Fruit fly (Drosophila melanogaster) whole organism, embryonic: ENCODE data around the gene CG1172.

Source experiments
- Atf3 ChIP-seq: fragments of 200-800 bp; sonication (Bioruptor generic); optimal IDR thresholded peaks from 3 replicates; lab custom pipeline; 2016; ENCODE audit warnings: missing biosample characterization, missing genetic modification characterization
- BEAF-32 ChIP-seq: fragments of 200-800 bp; sonication (Bioruptor generic); optimal IDR thresholded peaks from 3 replicates; lab custom pipeline; 2017; ENCODE audit warnings: missing biosample characterization, missing genetic modification characterization, mild to moderate bottlenecking, moderate library complexity, missing genetic modification reagents
- CG10267 ChIP-seq: fragments of 200-800 bp; sonication (Bioruptor generic); optimal IDR thresholded peaks from 2 replicates; lab custom pipeline; 2018; ENCODE audit warnings: missing biosample characterization, mild to moderate bottlenecking, missing genetic modification characterization, moderate library complexity
- CG11085 ChIP-seq: fragments of 200-800 bp; sonication (Bioruptor generic); IDR thresholded peaks from 2 replicates; pipeline ENCODE4 v1.3.6; 2022; ENCODE audit warnings: missing biosample characterization, missing genetic modification characterization
- CG11560 ChIP-seq: fragments of 200-800 bp; sonication (Bioruptor generic); IDR thresholded peaks from 3 replicates; pipeline ENCODE4 v1.3.6; 2022; ENCODE audit warnings: missing biosample characterization, missing genetic modification characterization
- CG13775 ChIP-seq: fragments of 200-800 bp; sonication (Bioruptor generic); optimal IDR thresholded peaks from 3 replicates; lab custom pipeline; 2017; ENCODE audit warnings: missing biosample characterization, mild to moderate bottlenecking, missing genetic modification characterization
- CG14050 ChIP-seq: fragments of 200-800 bp; sonication (Bioruptor generic); IDR thresholded peaks from 3 replicates; pipeline ENCODE4 v1.3.6; 2022; ENCODE audit warnings: missing biosample characterization, missing genetic modification characterization
- CG16815 ChIP-seq: fragments of 200-800 bp; sonication (Bioruptor generic); optimal IDR thresholded peaks from 3 replicates; lab custom pipeline; 2017; ENCODE audit warnings: missing biosample characterization, mild to moderate bottlenecking, missing genetic modification characterization
- CG17328 ChIP-seq: fragments of 200-800 bp; sonication (Bioruptor generic); IDR thresholded peaks from 2 replicates; pipeline ENCODE4 v1.3.6; 2022; ENCODE audit warnings: missing biosample characterization, missing genetic modification characterization
- CG17802 ChIP-seq: fragments of 200-800 bp; sonication (Bioruptor generic); optimal IDR thresholded peaks from 2 replicates; lab custom pipeline; 2018; ENCODE audit warnings: missing biosample characterization, mild to moderate bottlenecking, missing genetic modification characterization, moderate library complexity
- CG2120 ChIP-seq: fragments of 200-800 bp; sonication (Bioruptor generic); optimal IDR thresholded peaks from 3 replicates; lab custom pipeline; 2016; ENCODE audit warnings: missing biosample characterization, missing genetic modification characterization
- CG2712 ChIP-seq: fragments of 200-800 bp; optimal IDR thresholded peaks from 3 replicates; lab custom pipeline; 2019; ENCODE audit warnings: missing biosample characterization, mild to moderate bottlenecking, missing genetic modification characterization, moderate library complexity
- CG3847 ChIP-seq: fragments of 200-800 bp; sonication (Bioruptor generic); IDR thresholded peaks from 2 replicates; pipeline ENCODE4 v1.3.6; 2022; ENCODE audit warnings: missing biosample characterization, missing genetic modification characterization
- CG43689 ChIP-seq: fragments of 200-800 bp; sonication (Bioruptor generic); IDR thresholded peaks from 2 replicates; pipeline ENCODE4 v1.3.6; 2022; ENCODE audit warnings: missing biosample characterization, missing genetic modification characterization
- CG6683 ChIP-seq: fragments of 200-800 bp; sonication (Bioruptor generic); optimal IDR thresholded peaks from 2 replicates; lab custom pipeline; 2017; ENCODE audit warnings: missing biosample characterization, mild to moderate bottlenecking, missing genetic modification characterization, missing genetic modification reagents
- CG6689 ChIP-seq: fragments of 200-800 bp; sonication (Bioruptor generic); IDR thresholded peaks from 2 replicates; pipeline ENCODE4 v1.3.6; 2022; ENCODE audit warnings: missing biosample characterization, missing genetic modification characterization
- CG7928 ChIP-seq: fragments of 200-800 bp; sonication (Bioruptor generic); optimal IDR thresholded peaks from 2 replicates; lab custom pipeline; 2017; ENCODE audit warnings: missing biosample characterization, mild to moderate bottlenecking, missing genetic modification characterization
- CG7987 ChIP-seq: fragments of 200-800 bp; sonication (Bioruptor generic); optimal IDR thresholded peaks from 2 replicates; lab custom pipeline; 2018; ENCODE audit warnings: missing biosample characterization, mild to moderate bottlenecking, missing genetic modification characterization, moderate library complexity
- D19A ChIP-seq: fragments of 200-800 bp; optimal IDR thresholded peaks from 3 replicates; lab custom pipeline; 2019; ENCODE audit warnings: missing biosample characterization, mild to moderate bottlenecking, missing genetic modification characterization, moderate library complexity
- Dad ChIP-seq: fragments of 200-800 bp; sonication (Bioruptor generic); optimal IDR thresholded peaks from 3 replicates; lab custom pipeline; 2016; ENCODE audit warnings: missing biosample characterization, missing genetic modification characterization
- Doc2 ChIP-seq: fragments of 200-800 bp; sonication (Bioruptor generic); IDR thresholded peaks from 2 replicates; pipeline ENCODE4 v1.3.6; 2022; ENCODE audit warnings: missing biosample characterization, missing genetic modification characterization
- ERR ChIP-seq: fragments of 200-800 bp; sonication (Bioruptor generic); optimal IDR thresholded peaks from 2 replicates; lab custom pipeline; 2016; ENCODE audit warnings: missing biosample characterization, missing genetic modification characterization
- Gug ChIP-seq: fragments of 200-800 bp; sonication (Bioruptor generic); IDR thresholded peaks from 4 replicates; pipeline ENCODE4 v1.3.6; 2022; ENCODE audit warnings: missing biosample characterization, missing genetic modification characterization
- H15 ChIP-seq: fragments of 200-800 bp; sonication (Bioruptor generic); IDR thresholded peaks from 3 replicates; pipeline ENCODE4 v1.3.6; 2022; ENCODE audit warnings: missing biosample characterization, missing genetic modification characterization
- HHEX ChIP-seq: fragments of 200-800 bp; sonication (Bioruptor generic); optimal IDR thresholded peaks from 3 replicates; lab custom pipeline; 2017; ENCODE audit warnings: missing biosample characterization, mild to moderate bottlenecking, missing genetic modification characterization, missing genetic modification reagents
- Kr ChIP-seq: fragments of 200-800 bp; sonication (Bioruptor generic); optimal IDR thresholded peaks from 2 replicates; lab custom pipeline; 2017; ENCODE audit warnings: missing biosample characterization, mild to moderate bottlenecking, missing genetic modification characterization
- Poxn ChIP-seq: fragments of 200-800 bp; sonication (Bioruptor generic); IDR thresholded peaks from 2 replicates; pipeline ENCODE4 v1.3.6; 2022; ENCODE audit warnings: missing biosample characterization, missing genetic modification characterization
- Stat92E ChIP-seq, 3 experiments: fragments of >200 bp in 2 of 3; fragments of 200-800 bp in 1 of 3; sonication (Bioruptor generic) in 1 of 3; optimal IDR thresholded peaks; 2 replicates each; lab custom pipeline; 2017 to 2019; ENCODE audit warnings: missing biosample characterization in 3 of 3, missing genetic modification characterization in 3 of 3, mild to moderate bottlenecking in 1 of 3, moderate library complexity in 1 of 3
- Trl ChIP-seq, 3 experiments: fragments of >200 bp in 2 of 3; fragments of 200-800 bp in 1 of 3; sonication (Bioruptor generic) in 1 of 3; optimal IDR thresholded peaks; 2 replicates in 1 of 3; 3 replicates in 2 of 3; lab custom pipeline; 2016 to 2017; ENCODE audit warnings: missing biosample characterization in 1 of 3, missing genetic modification characterization in 1 of 3
- ase ChIP-seq: fragments of 200-800 bp; sonication (Bioruptor generic); IDR thresholded peaks from 3 replicates; pipeline ENCODE4 v1.3.6; 2022; ENCODE audit warnings: missing biosample characterization, missing genetic modification characterization
- bcd ChIP-seq: fragments of 200-800 bp; sonication (Bioruptor generic); optimal IDR thresholded peaks from 2 replicates; lab custom pipeline; 2017; ENCODE audit warnings: missing biosample characterization, mild to moderate bottlenecking, missing genetic modification characterization
- bsh ChIP-seq, 2 experiments: fragments of 200-800 bp; sonication (Bioruptor generic); optimal IDR thresholded peaks; 2 replicates each; lab custom pipeline; 2017 to 2018; ENCODE audit warnings: mild to moderate bottlenecking in 2 of 2, missing biosample characterization in 2 of 2, missing genetic modification characterization in 2 of 2, moderate library complexity in 1 of 2
- cas ChIP-seq: fragments of 200-800 bp; sonication (Bioruptor generic); IDR thresholded peaks from 2 replicates; pipeline ENCODE4 v1.3.6; 2022; ENCODE audit warnings: missing biosample characterization, missing genetic modification characterization
- cg ChIP-seq: fragments of 200-800 bp; sonication (Bioruptor generic); optimal IDR thresholded peaks from 3 replicates; lab custom pipeline; 2019; ENCODE audit warnings: missing biosample characterization, mild to moderate bottlenecking, missing genetic modification characterization, moderate library complexity
- chm ChIP-seq: fragments of 200-800 bp; sonication (Bioruptor generic); IDR thresholded peaks from 2 replicates; pipeline ENCODE4 v1.3.6; 2022; ENCODE audit warnings: missing biosample characterization, missing genetic modification characterization
- da ChIP-seq: fragments of 200-800 bp; sonication (Bioruptor generic); optimal IDR thresholded peaks from 2 replicates; lab custom pipeline; 2016; ENCODE audit warnings: missing biosample characterization, missing genetic modification characterization
- dmrt99B ChIP-seq: fragments of 200-800 bp; sonication (Bioruptor generic); optimal IDR thresholded peaks from 2 replicates; lab custom pipeline; 2018; ENCODE audit warnings: missing biosample characterization, mild to moderate bottlenecking, missing genetic modification characterization, moderate library complexity
- fu2 ChIP-seq: fragments of 200-800 bp; sonication (Bioruptor generic); optimal IDR thresholded peaks from 2 replicates; lab custom pipeline; 2016; ENCODE audit warnings: missing biosample characterization, missing genetic modification characterization
- hb ChIP-seq: fragments of 200-800 bp; sonication (Bioruptor generic); IDR thresholded peaks from 3 replicates; pipeline ENCODE4 v1.3.6; 2022; ENCODE audit warnings: missing biosample characterization, missing genetic modification characterization; ENCODE audit not compliant: partially characterized antibody
- inv ChIP-seq: fragments of 200-800 bp; sonication (Bioruptor generic); IDR thresholded peaks from 2 replicates; pipeline ENCODE4 v1.3.6; 2022; ENCODE audit warnings: missing biosample characterization, missing genetic modification characterization; ENCODE audit not compliant: partially characterized antibody
- jumu ChIP-seq: fragments of 200-800 bp; sonication (Bioruptor generic); optimal IDR thresholded peaks from 3 replicates; lab custom pipeline; 2016; ENCODE audit warnings: missing biosample characterization, missing genetic modification characterization
- maf-S ChIP-seq: fragments of 200-800 bp; sonication (Bioruptor generic); optimal IDR thresholded peaks from 2 replicates; lab custom pipeline; 2016; ENCODE audit warnings: missing biosample characterization, missing genetic modification characterization
- nerfin-2 ChIP-seq: fragments of 200-800 bp; sonication (Bioruptor generic); IDR thresholded peaks from 2 replicates; pipeline ENCODE4 v1.3.6; 2022; ENCODE audit warnings: missing biosample characterization, missing genetic modification characterization; ENCODE audit not compliant: partially characterized antibody
- pb ChIP-seq: fragments of 200-800 bp; sonication (Bioruptor generic); optimal IDR thresholded peaks from 3 replicates; lab custom pipeline; 2016; ENCODE audit warnings: missing biosample characterization, missing genetic modification characterization
- pnt ChIP-seq: fragments of 200-800 bp; sonication (Bioruptor generic); optimal IDR thresholded peaks from 3 replicates; lab custom pipeline; 2016; ENCODE audit warnings: missing biosample characterization, missing genetic modification characterization
- pros ChIP-seq: fragments of 200-800 bp; sonication (Bioruptor generic); optimal IDR thresholded peaks from 3 replicates; lab custom pipeline; 2019; ENCODE audit warnings: missing biosample characterization, mild to moderate bottlenecking, missing genetic modification characterization, moderate library complexity
- sens-2 ChIP-seq: fragments of 200-800 bp; sonication (Bioruptor generic); IDR thresholded peaks from 2 replicates; pipeline ENCODE4 v1.3.6; 2022; ENCODE audit warnings: missing biosample characterization, missing genetic modification characterization
- tll ChIP-seq, 2 experiments: fragments of 200-800 bp in 1 of 2; fragments of >200 bp in 1 of 2; sonication (Bioruptor generic) in 1 of 2; optimal IDR thresholded peaks; 2 replicates each; lab custom pipeline; 2017 to 2019; ENCODE audit warnings: missing biosample characterization in 2 of 2, missing genetic modification characterization in 2 of 2, mild to moderate bottlenecking in 1 of 2, moderate library complexity in 1 of 2
- vvl ChIP-seq: fragments of 200-800 bp; sonication (Bioruptor generic); IDR thresholded peaks from 2 replicates; pipeline ENCODE4 v1.3.6; 2022; ENCODE audit warnings: missing biosample characterization, missing genetic modification characterization

CG1172 gene

DNA sequence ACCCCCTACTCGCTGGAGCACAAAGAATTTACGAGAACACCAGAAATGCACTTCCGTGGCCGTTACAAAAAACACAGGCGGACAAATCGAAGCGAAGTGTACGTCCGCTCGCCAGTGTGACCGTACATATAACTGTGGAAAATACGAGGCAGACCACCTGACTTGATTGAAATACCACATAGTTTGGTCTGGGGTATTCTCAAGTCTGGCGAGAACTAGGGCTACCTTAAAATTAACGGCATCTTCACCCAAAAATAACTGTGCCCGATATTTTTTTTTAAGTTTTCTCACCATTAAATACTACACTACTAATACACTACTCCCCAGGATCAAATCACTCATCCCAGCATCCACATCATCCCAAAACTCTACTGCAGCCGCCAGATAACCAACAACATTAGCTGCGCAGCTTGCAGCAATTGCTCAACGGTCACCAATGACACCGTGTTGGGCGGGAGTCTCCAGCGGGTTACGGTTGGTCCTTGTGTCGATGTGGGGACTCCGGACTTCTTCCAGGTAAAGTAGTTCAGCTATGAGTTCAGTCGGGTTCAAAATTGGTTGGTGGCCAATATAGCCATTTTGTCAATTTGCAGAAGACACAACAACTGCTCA lies 25.4 kb upstream of the CG1172 start, which contains the start of gene Cerk (continued):
- TF ChIP-seq jumu (GFP tag; lab: Kevin White, UChicago) (peak; percentile 5), Atf3 (no peak), sens-2 (no peak), CG17328 (0 out of 2 replicates have a peak, but pooled peaks have one; percentile 4), CG3847 (peak; percentile 51), maf-S (GFP tag; lab: Kevin White, UChicago) (no peak), CG16815 (no peak), BEAF-32 (peak; percentile 68), CG17802 (tag; lab: Kevin White, UChicago) (peak; percentile 38), Stat92E (GFP tag; optimal IDR thresholded peaks at IDR 0.05; lab: Kevin White, UChicago) (peak in 1 of 3 experiments; percentile 68), CG2712 (peak; percentile 42), da (GFP tag; lab: Kevin White, UChicago) (peak; percentile 3), nerfin-2 (GFP tag; lab: Robert Waterston, UW) (peak; percentile 57), CG43689 (no peak), Dad (GFP tag; lab: Kevin White, UChicago) (peak; percentile 42), fu2 (no peak), pnt (peak; percentile 41), bsh (GFP tag; optimal IDR thresholded peaks at IDR 0.05; lab: Kevin White, UChicago) (peak in 1 of 2 experiments; percentile 10), pros (no peak), chm (GFP tag; lab: Robert Waterston, UW) (peak; percentile 80), CG6683 (no peak), CG7928 (peak; percentile 91), Trl (optimal IDR thresholded peaks at IDR 0.05; lab: Kevin White, UChicago) (no peak), Trl (GFP tag; optimal IDR thresholded peaks at IDR 0.05; lab: Kevin White, UChicago) (peak; percentile 57), HHEX (GFP tag; lab: Kevin White, UChicago) (no peak), CG14050 (GFP tag; lab: Robert Waterston, UW) (no peak), CG2120 (GFP tag; lab: Kevin White, UChicago) (peak; percentile 64), Gug (GFP tag; lab: Robert Waterston, UW) (no peak), bcd (GFP tag; lab: Kevin White, UChicago) (no peak), D19A (tag; lab: Kevin White, UChicago) (no peak), H15 (0 out of 3 replicates have a peak, but pooled peaks have one; percentile 8), vvl (peak; percentile 59), CG11085 (GFP tag; lab: Robert Waterston, UW) (peak; percentile 47; the same call in 1 of the 2 replicates), inv (GFP tag; lab: Robert Waterston, UW) (peak; percentile 42; the same call in 1 of the 2 replicates), CG11560 (peak; percentile 8; the same call in 1 of the 3 replicates), CG6689 (no peak), hb (GFP tag; lab: Robert Waterston, UW) (no peak), CG7987 (GFP tag; lab: Kevin White, UChicago) (peak; percentile 55), CG13775 (GFP tag; lab: Kevin White, UChicago) (no peak), ERR (GFP tag; lab: Kevin White, UChicago) (peak; percentile 49), pb (no peak), CG10267 (tag; lab: Kevin White, UChicago) (peak; percentile 27), Poxn (GFP tag; lab: Robert Waterston, UW) (no peak), Kr (GFP tag; lab: Kevin White, UChicago) (no peak), tll (GFP tag; optimal IDR thresholded peaks at IDR 0.05; lab: Kevin White, UChicago) (no peak), Doc2 (GFP tag; lab: Robert Waterston, UW) (no peak), ase (GFP tag; lab: Robert Waterston, UW) (no peak), cas (GFP tag; lab: Robert Waterston, UW) (no peak), cg (GFP tag; lab: Kevin White, UChicago) (no peak), dmrt99B (tag; lab: Kevin White, UChicago) (no peak)
